Comparison of ENCODE assay signal across 1 worm cellular context in genomic region chrX:5995613-5996206, ce11.
TF ChIP-seq lines count a peak whose summit lies in the region.

Gene inx-3 (plus strand): TSS chrX:5996156.

TF ChIP-seq in whole organism, mixed stage, embryonic, 35 proteins besides CTCF, POLR2A, EP300 and RAD21 (continued from another document):
- TF ChIP-seq mab-5 (tag; optimal IDR thresholded peaks at IDR 0.05; lab: Kevin White, UChicago) (no peak), unc-39 (tag; optimal IDR thresholded peaks at IDR 0.05; lab: Kevin White, UChicago) (no peak), ces-1 (GFP tag; optimal IDR thresholded peaks at IDR 0.05; lab: Kevin White, UChicago) (no peak), bed-3 (GFP tag; optimal IDR thresholded peaks at IDR 0.05; lab: Kevin White, UChicago) (no peak), nhr-76 (tag; optimal IDR thresholded peaks at IDR 0.05; lab: Kevin White, UChicago) (no peak), lsy-2 (tag; optimal IDR thresholded peaks at IDR 0.05; lab: Kevin White, UChicago) (no peak), nhr-237 (tag; optimal IDR thresholded peaks at IDR 0.05; lab: Kevin White, UChicago) (no peak)
